Worm (Caenorhabditis elegans) whole organism, L4 larva: Measurements from ENCODE around the gene C30G4.2.

Experiments used
- Y48G9A.11 ChIP-seq: fragments of 200-800 bp; sonication (Bioruptor generic); IDR thresholded peaks from 2 replicates; pipeline ENCODE4 v1.3.6; 2022; ENCODE audit warnings: missing genetic modification reagents, missing genetic modification characterization, missing compliant biosample characterization
- ama-1 ChIP-seq: fragments of 150-350 bp; optimal IDR thresholded peaks from 2 replicates; lab custom pipeline; 2014; ENCODE audit warnings: inconsistent platforms, mixed read lengths

DNA sequence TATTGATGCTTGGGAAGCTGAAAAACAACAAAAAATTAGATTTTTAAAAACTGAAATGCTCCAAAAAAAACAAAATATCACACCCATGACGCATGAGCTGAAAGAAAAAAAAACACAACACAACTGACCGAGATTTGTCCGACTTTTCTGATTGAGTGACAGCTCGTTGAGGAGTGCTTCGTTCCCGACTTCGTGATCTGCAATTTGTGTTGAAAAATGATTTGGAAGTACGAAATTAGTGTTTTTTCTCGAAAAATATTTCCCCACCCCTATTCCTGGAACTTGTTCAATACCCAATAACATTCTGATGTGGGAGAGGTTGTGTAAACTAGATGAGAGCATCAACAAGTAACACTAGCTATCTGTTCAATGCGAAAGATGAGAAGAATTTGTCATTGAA lies 3.9 kb downstream of the C30G4.2 start:
- TF ChIP-seq Y48G9A.11 (GFP tag; lab: Robert Waterston, UW) = no peak
- no peak for TF ChIP-seq ama-1 (lab: Kevin White, UChicago)
